Worm (Caenorhabditis elegans) whole organism, L3 larva: ENCODE measurements around the gene pepm-1.

Experiments
- R02D3.7 ChIP-seq: fragments of 150-350 bp; optimal IDR thresholded peaks from 2 replicates; lab custom pipeline; 2014; ENCODE audit warnings: missing biosample characterization, missing genetic modification characterization
- aly-2 ChIP-seq: fragments of 150-350 bp; optimal IDR thresholded peaks from 2 replicates; lab custom pipeline; 2014; ENCODE audit warnings: missing biosample characterization, missing genetic modification characterization
- ama-1 ChIP-seq: fragments of 150-350 bp; optimal IDR thresholded peaks from 2 replicates; lab custom pipeline; 2018
- ceh-16 ChIP-seq: sonication (generic microtip); optimal IDR thresholded peaks from 2 replicates; lab custom pipeline; 2017; ENCODE audit warnings: missing biosample characterization, missing genetic modification characterization
- ceh-28 ChIP-seq: fragments of 150-350 bp; optimal IDR thresholded peaks from 2 replicates; lab custom pipeline; 2014; ENCODE audit warnings: missing biosample characterization, missing genetic modification reagents, missing genetic modification characterization
- egl-27 ChIP-seq: sonication (generic microtip); optimal IDR thresholded peaks from 4 replicates; lab custom pipeline; 2017; ENCODE audit warnings: missing biosample characterization, missing genetic modification reagents, missing genetic modification characterization
- egl-5 ChIP-seq: fragments of 150-350 bp; optimal IDR thresholded peaks from 2 replicates; lab custom pipeline; 2017; ENCODE audit warnings: missing biosample characterization, missing genetic modification reagents, missing genetic modification characterization, inconsistent platforms
- elt-1 ChIP-seq: fragments of 150-350 bp; optimal IDR thresholded peaks from 2 replicates; lab custom pipeline; 2014; ENCODE audit warnings: missing biosample characterization, missing genetic modification characterization
- elt-2 ChIP-seq: sonication (generic microtip); optimal IDR thresholded peaks from 2 replicates; lab custom pipeline; 2016; ENCODE audit warnings: missing genetic modification reagents, mild to moderate bottlenecking, missing genetic modification characterization, missing compliant biosample characterization
- eor-1 ChIP-seq, 2 experiments: fragments of 150-350 bp; optimal IDR thresholded peaks; 2 replicates each; lab custom pipeline; 2014 to 2018; ENCODE audit warnings: missing biosample characterization in 2 of 2, missing genetic modification characterization in 2 of 2
- fkh-10 ChIP-seq: sonication (generic microtip); optimal IDR thresholded peaks from 2 replicates; lab custom pipeline; 2017; ENCODE audit warnings: missing biosample characterization, missing genetic modification reagents, missing genetic modification characterization
- fkh-2 ChIP-seq: fragments of 150-350 bp; optimal IDR thresholded peaks from 2 replicates; lab custom pipeline; 2014; ENCODE audit warnings: missing biosample characterization, missing genetic modification reagents, missing genetic modification characterization
- fos-1 ChIP-seq: fragments of 150-350 bp; optimal IDR thresholded peaks from 2 replicates; lab custom pipeline; 2014; ENCODE audit warnings: missing biosample characterization, missing genetic modification characterization
- hmg-11 ChIP-seq: sonication (generic microtip); optimal IDR thresholded peaks from 2 replicates; lab custom pipeline; 2016; ENCODE audit warnings: missing genetic modification characterization, missing compliant biosample characterization
- jun-1 ChIP-seq: fragments of 150-350 bp; optimal IDR thresholded peaks from 2 replicates; lab custom pipeline; 2014; ENCODE audit warnings: missing biosample characterization, missing genetic modification reagents, missing genetic modification characterization
- lin-15B ChIP-seq: fragments of 150-350 bp; optimal IDR thresholded peaks from 2 replicates; lab custom pipeline; 2014; ENCODE audit warnings: missing biosample characterization, missing genetic modification characterization
- nfya-1 ChIP-seq: sonication (generic microtip); optimal IDR thresholded peaks from 2 replicates; lab custom pipeline; 2017; ENCODE audit warnings: missing genetic modification characterization, mild to moderate bottlenecking, missing compliant biosample characterization, antibody characterized with exemption, moderate library complexity; ENCODE audit not compliant: insufficient read depth
- nhr-11 ChIP-seq: fragments of 150-350 bp; optimal IDR thresholded peaks from 2 replicates; lab custom pipeline; 2014; ENCODE audit warnings: missing biosample characterization, missing genetic modification characterization
- nhr-23 ChIP-seq: fragments of 150-350 bp; optimal IDR thresholded peaks from 2 replicates; lab custom pipeline; 2014; ENCODE audit warnings: missing biosample characterization, missing genetic modification reagents, missing genetic modification characterization
- nhr-237 ChIP-seq: fragments of 150-350 bp; optimal IDR thresholded peaks from 2 replicates; lab custom pipeline; 2014; ENCODE audit warnings: missing biosample characterization, missing genetic modification characterization
- nhr-25 ChIP-seq: sonication (generic microtip); optimal IDR thresholded peaks from 2 replicates; lab custom pipeline; 2017; ENCODE audit warnings: missing biosample characterization, missing genetic modification characterization
- nhr-28 ChIP-seq: fragments of 150-350 bp; optimal IDR thresholded peaks from 2 replicates; lab custom pipeline; 2014; ENCODE audit warnings: missing biosample characterization, missing genetic modification characterization
- nhr-43 ChIP-seq: sonication (generic microtip); optimal IDR thresholded peaks from 2 replicates; lab custom pipeline; 2016; ENCODE audit warnings: mild to moderate bottlenecking, missing genetic modification characterization, missing compliant biosample characterization; ENCODE audit not compliant: poor library complexity, severe bottlenecking
- nhr-67 ChIP-seq: fragments of 150-350 bp; optimal IDR thresholded peaks from 2 replicates; lab custom pipeline; 2014; ENCODE audit warnings: missing biosample characterization, missing genetic modification characterization
- nhr-76 ChIP-seq: fragments of 150-350 bp; sonication (generic microtip); optimal IDR thresholded peaks from 5 replicates; lab custom pipeline; 2014; ENCODE audit warnings: missing biosample characterization, missing genetic modification characterization
- nhr-77 ChIP-seq: fragments of 150-350 bp; optimal IDR thresholded peaks from 2 replicates; lab custom pipeline; 2014; ENCODE audit warnings: missing biosample characterization, missing genetic modification characterization
- pha-4 ChIP-seq: fragments of 150-350 bp; optimal IDR thresholded peaks from 2 replicates; lab custom pipeline; 2014; ENCODE audit warnings: missing biosample characterization, missing genetic modification reagents, missing genetic modification characterization
- pqm-1 ChIP-seq: fragments of 150-350 bp; optimal IDR thresholded peaks from 2 replicates; lab custom pipeline; 2017; ENCODE audit warnings: missing biosample characterization, missing genetic modification characterization, inconsistent platforms
- skn-1 ChIP-seq: fragments of 150-350 bp; optimal IDR thresholded peaks from 2 replicates; lab custom pipeline; 2014; ENCODE audit warnings: missing biosample characterization, missing genetic modification characterization
- snpc-4 ChIP-seq: fragments of 150-350 bp; optimal IDR thresholded peaks from 2 replicates; lab custom pipeline; 2014; ENCODE audit warnings: missing biosample characterization, missing genetic modification characterization
- tbx-2 ChIP-seq: sonication (generic microtip); optimal IDR thresholded peaks from 2 replicates; lab custom pipeline; 2016; ENCODE audit warnings: mild to moderate bottlenecking, missing genetic modification characterization, missing compliant biosample characterization
- unc-39 ChIP-seq: sonication (generic microtip); optimal IDR thresholded peaks from 4 replicates; lab custom pipeline; 2017; ENCODE audit warnings: missing biosample characterization, missing genetic modification characterization
- unc-62 ChIP-seq: fragments of 150-350 bp; sonication (generic microtip); optimal IDR thresholded peaks from 4 replicates; lab custom pipeline; 2014; ENCODE audit warnings: missing biosample characterization, missing genetic modification reagents, missing genetic modification characterization
- zag-1 ChIP-seq: fragments of 150-350 bp; optimal IDR thresholded peaks from 2 replicates; lab custom pipeline; 2014; ENCODE audit warnings: missing biosample characterization, missing genetic modification characterization

Gene pepm-1

DNA sequence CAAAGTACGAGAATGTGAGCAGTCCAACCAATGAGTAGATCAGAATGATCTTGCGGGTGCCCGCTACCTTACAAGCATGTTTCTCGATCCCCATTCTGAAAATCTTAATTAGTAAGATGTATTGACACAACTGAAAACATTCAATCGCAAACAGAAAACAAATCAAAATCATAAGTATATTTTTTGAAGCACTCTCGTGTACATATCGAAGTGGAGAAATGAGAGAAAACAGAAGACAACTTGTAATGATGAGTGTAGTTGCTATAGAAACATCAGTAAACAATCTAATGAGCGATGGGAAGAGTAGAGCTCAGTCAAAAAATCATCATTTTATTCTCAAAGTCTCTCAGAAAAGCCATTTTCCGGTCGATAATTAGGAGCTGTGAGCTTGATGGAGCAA is 16.2 kb upstream of the pepm-1 start, which contains the start of gene F14D7.8:
F14D7.8 (minus strand) TSS at position 101 of the 400 bp plus-strand sequence.
- no peak for TF ChIP-seq egl-5 (tag; lab: Kevin White, UChicago)
- TF ChIP-seq fos-1 (tag; lab: Kevin White, UChicago) = no peak
- no peak for TF ChIP-seq tbx-2 (tag; lab: Kevin White, UChicago)

DNA sequence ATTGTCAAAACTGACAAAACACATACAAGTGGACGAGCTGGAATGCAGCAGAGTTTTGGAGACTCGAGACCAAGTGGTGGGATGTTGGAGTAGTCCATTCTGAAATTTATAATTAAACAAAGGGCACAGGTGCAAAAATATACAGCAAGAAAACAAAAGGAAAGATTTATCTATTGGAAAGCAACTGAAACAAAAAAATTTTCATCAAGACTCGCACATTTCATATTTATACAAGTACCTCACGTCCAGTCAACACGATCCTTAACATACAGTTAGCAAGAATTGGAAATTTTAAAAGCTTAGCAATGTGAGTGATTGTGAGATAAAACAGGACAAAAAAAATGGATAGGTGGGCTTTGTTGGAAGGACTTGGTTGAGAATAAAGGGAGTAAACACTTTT is 14.7 kb upstream of the pepm-1 start, which contains the start of gene F47B8.1:
F47B8.1 (minus strand) TSS at position 101 of the 400 bp plus-strand sequence.
- TF ChIP-seq nhr-28 (tag; lab: Kevin White, UChicago) (no peak), ceh-16 (no peak), nhr-67 (no peak), eor-1 (tag; optimal IDR thresholded peaks at IDR 0.05; lab: Kevin White, UChicago) (no peak), nhr-23 (tag; lab: Kevin White, UChicago) (no peak), fkh-2 (tag; lab: Kevin White, UChicago) (no peak), skn-1 (no peak), hmg-11 (tag; lab: Kevin White, UChicago) (no peak), unc-39 (no peak), pqm-1 (no peak), nhr-25 (tag; lab: Kevin White, UChicago) (no peak), lin-15B (tag; lab: Kevin White, UChicago) (no peak), zag-1 (no peak), nhr-11 (no peak)

DNA sequence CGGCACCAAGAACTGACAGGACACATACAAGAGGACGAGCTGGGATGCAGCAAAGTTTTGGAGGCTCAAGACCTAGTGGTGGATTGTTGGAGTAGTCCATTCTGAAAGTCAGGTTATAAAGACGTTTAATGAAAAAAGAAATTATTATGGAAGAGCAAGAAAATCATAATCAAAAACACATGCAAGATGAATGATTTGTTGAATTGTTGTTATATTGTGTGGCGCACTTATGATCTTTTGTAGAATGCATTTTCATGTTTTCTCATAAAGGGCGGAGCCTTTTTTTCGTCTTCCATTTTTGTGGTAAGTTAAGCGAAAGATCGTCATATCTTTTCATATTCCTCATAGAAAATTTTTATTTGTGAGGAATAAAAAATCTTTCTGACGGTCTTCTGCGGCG is 12.4 kb upstream of the pepm-1 start, which contains the start of gene F47B8.2:
F47B8.2 (minus strand) TSS at position 101 of the 400 bp plus-strand sequence.
- TF ChIP-seq ceh-28 (tag; lab: Kevin White, UChicago) = no peak
- TF ChIP-seq nhr-11 = no peak
- TF ChIP-seq nhr-67 = no peak
- TF ChIP-seq unc-62 (GFP tag; lab: Kevin White, UChicago) = no peak
- TF ChIP-seq ceh-16 = no peak
- TF ChIP-seq pqm-1 = no peak
- TF ChIP-seq aly-2 (tag; lab: Kevin White, UChicago) = no peak
- no peak for TF ChIP-seq nhr-43 (tag; lab: Kevin White, UChicago)

DNA sequence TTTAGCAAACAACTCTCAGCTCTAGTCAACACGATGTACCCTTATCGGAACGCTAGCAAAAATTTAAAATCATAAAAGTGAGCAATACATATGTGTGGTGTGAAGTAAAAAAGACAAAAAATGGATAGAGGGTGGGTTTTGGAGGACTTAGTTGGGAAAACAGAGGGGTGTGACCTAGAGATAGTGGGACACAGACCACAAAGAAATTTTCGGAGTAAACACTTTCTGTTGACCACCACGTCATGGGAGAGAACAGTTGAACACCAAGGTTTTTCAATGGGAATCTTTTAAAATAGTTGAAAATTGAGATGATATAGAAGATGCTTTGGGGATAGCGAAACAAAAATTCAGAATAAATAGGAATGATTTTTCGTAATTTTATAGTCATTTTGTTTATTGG is 11.7 kb upstream of the pepm-1 start:
- TF ChIP-seq snpc-4 (peak; percentile 41), fkh-10 (GFP tag; lab: Kevin White, UChicago) (no peak), pha-4 (peak; percentile 71), nfya-1 (tag; lab: Kevin White, UChicago) (peak; percentile 11), nhr-237 (tag; lab: Kevin White, UChicago) (no peak)
- TF ChIP-seq, all 47 proteins: peak for 3

DNA sequence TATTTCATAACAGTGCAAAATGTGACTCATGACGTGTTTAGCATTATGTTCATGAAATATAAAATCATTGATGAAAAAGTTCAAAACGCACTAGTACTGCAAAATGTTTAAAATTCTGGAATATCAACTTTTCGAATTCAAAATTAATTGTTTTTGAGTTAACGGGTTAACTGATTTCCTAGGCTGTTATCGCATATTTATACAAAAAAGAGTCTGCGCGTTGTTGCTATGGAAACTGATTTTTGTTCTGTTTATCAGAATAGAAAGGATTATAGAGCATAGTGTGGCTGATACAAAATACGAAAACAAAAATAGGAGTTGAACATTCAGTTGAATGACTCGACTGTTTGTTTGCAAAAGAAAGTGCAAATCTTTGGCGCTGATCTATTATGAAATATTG is 11.3 kb upstream of the pepm-1 start:
- TF ChIP-seq ama-1 (lab: Kevin White, UChicago) (no peak), R02D3.7 (tag; lab: Kevin White, UChicago) (no peak), pha-4 (no peak), nhr-67 (no peak), snpc-4 (no peak), elt-1 (tag; lab: Kevin White, UChicago) (no peak), egl-27 (tag; lab: Kevin White, UChicago) (no peak), elt-2 (tag; lab: Kevin White, UChicago) (no peak), aly-2 (tag; lab: Kevin White, UChicago) (no peak), nhr-77 (tag; lab: Kevin White, UChicago) (no peak), nhr-28 (tag; lab: Kevin White, UChicago) (no peak), nhr-76 (tag; lab: Kevin White, UChicago) (no peak), jun-1 (tag; lab: Kevin White, UChicago) (no peak)
